Worm (Caenorhabditis elegans): ENCODE measurements around the gene crn-3.

The crn-3 gene

DNA sequence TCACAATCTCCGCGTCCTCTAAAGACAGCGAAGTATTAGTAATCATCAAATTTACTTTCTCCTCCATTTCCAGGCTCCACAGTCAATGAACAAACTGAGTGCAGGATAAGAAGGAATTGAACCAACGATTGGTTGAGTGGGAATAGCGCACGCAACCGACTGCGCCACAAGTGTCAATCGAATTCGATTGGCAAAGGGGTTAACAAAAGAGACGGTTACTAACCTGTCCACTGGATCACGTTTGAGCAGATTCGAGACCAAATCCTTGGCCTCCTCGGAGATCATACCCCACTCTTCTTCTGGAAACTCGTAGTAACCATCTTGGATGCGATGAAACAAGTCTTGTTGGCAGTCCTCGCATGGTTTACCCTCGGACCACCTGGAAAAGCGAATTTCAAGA, 42.6 kb upstream of the crn-3 start (continued):
- no peak for TF ChIP-seq tag-97 (GFP tag; IDR thresholded peaks at IDR 0.05)
- TF ChIP-seq ZK546.5 (tag; optimal IDR thresholded peaks at IDR 0.05) = no peak
- TF ChIP-seq nhr-42 (GFP tag; IDR thresholded peaks at IDR 0.05) = no peak

DNA sequence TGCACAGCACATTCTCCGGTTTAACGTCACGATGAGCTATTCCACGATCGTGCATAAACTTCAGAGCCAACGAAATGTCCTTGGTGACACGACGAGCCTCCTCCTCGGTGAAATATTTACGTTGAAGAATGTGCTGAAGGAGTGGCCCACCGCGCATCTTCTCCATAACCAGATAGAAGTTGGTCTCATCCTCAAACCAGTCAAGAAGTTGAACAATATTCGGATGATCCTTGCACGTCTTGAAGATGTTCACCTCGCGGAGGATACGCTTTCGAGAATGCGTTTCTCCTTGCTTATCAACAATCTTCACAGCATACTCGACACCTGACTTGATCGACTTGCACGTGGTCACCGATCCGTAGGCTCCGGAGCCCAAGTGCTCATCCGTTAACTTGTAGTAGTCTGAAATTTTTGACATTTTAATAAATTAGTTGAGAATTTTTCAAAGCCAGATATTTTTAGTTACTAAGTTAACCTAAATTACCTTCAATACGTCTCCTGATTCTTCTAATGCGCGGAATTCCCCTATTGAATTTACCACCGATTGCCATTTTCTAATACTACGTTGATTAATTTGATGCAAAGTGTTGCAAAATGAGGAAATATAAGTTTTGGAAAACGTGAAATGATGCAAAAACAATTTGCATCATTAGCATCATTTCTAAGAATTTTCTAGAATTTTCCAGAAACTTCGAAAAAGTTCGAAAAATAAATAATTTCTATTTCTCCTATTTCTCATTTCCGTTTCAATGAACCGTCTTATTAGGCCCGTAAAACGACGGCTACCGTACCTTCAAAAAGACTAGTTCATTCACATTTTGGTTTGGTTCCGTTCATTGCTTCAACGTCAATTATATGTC, 41.7 kb upstream of the crn-3 start:
- no peak for TF ChIP-seq arid-1 (GFP tag; conservative IDR thresholded peaks at IDR 0.05)
- TF ChIP-seq ama-1 (optimal IDR thresholded peaks at IDR 0.05) = peak; percentile 28
- peak; percentile 10; the same call in 1 of the 2 replicates for TF ChIP-seq dmd-8 (GFP tag; IDR thresholded peaks at IDR 0.05)
- TF ChIP-seq snpc-1.2 (GFP tag; IDR thresholded peaks at IDR 0.05) = peak; percentile 63; the same call in 1 of the 2 replicates
- peak; percentile 42; the same call in 1 of the 2 replicates for TF ChIP-seq dmd-9 (GFP tag; IDR thresholded peaks at IDR 0.05)
- peak; percentile 4 for TF ChIP-seq ztf-7 (tag; optimal IDR thresholded peaks at IDR 0.05)
- peak; percentile 26 for TF ChIP-seq mes-2 (tag; optimal IDR thresholded peaks at IDR 0.05; ENCODE audit: poor library complexity, severe bottlenecking)
- no peak for TF ChIP-seq lin-13 (GFP tag; optimal IDR thresholded peaks at IDR 0.05)
- TF ChIP-seq lim-7 (GFP tag; IDR thresholded peaks at IDR 0.05) = peak; percentile 21; the same call in 1 of the 2 replicates
- no peak for TF ChIP-seq hlh-11 (tag; optimal IDR thresholded peaks at IDR 0.05)
- no peak for TF ChIP-seq unc-130 (GFP tag; optimal IDR thresholded peaks at IDR 0.05)
- peak; percentile 46 for TF ChIP-seq nhr-11 (tag; optimal IDR thresholded peaks at IDR 0.05)
- TF ChIP-seq tra-1 (GFP tag; IDR thresholded peaks at IDR 0.05) = peak; percentile 41; the same call in 1 of the 2 replicates
- TF ChIP-seq mxl-3 (GFP tag; optimal IDR thresholded peaks at IDR 0.05) = peak; percentile 3
- TF ChIP-seq zfp-3 (GFP tag; conservative IDR thresholded peaks at IDR 0.05) = peak; percentile 8
- TF ChIP-seq lin-1 (GFP tag; IDR thresholded peaks at IDR 0.05) = 0 out of 2 replicates have a peak, but pooled peaks have one; percentile 18
- peak; percentile 98 for TF ChIP-seq aha-1 (tag)
- peak; percentile 29; the same call in 1 of the 2 replicates for TF ChIP-seq mdt-29 (GFP tag; IDR thresholded peaks at IDR 0.05)
- peak; percentile 35; the same call in 1 of the 2 replicates for TF ChIP-seq php-3 (GFP tag; IDR thresholded peaks at IDR 0.05)
- peak; percentile 62; the same call in 1 of the 2 replicates for TF ChIP-seq egl-43 (GFP tag; IDR thresholded peaks at IDR 0.05)
- TF ChIP-seq mep-1 (tag; optimal IDR thresholded peaks at IDR 0.05) = no peak
- TF ChIP-seq Y75B8A.6 (GFP tag; IDR thresholded peaks at IDR 0.05) = peak; percentile 37; the same call in 1 of the 2 replicates
- TF ChIP-seq nhr-48 (tag; optimal IDR thresholded peaks at IDR 0.05) = no peak
- TF ChIP-seq madf-5 (GFP tag; IDR thresholded peaks at IDR 0.05) = 0 out of 4 replicates have a peak, but pooled peaks of 1 of the 2 experiments have one; percentile 15
- peak; percentile 25; the same call in 1 of the 2 replicates for TF ChIP-seq Y48G9A.11 (GFP tag; IDR thresholded peaks at IDR 0.05)
- peak; percentile 37 for TF ChIP-seq hlh-30 (tag; optimal IDR thresholded peaks at IDR 0.05; ENCODE audit: insufficient read depth)
- peak; percentile 54; the same call in 1 of the 2 replicates for TF ChIP-seq T26A8.4 (GFP tag; IDR thresholded peaks at IDR 0.05)

DNA sequence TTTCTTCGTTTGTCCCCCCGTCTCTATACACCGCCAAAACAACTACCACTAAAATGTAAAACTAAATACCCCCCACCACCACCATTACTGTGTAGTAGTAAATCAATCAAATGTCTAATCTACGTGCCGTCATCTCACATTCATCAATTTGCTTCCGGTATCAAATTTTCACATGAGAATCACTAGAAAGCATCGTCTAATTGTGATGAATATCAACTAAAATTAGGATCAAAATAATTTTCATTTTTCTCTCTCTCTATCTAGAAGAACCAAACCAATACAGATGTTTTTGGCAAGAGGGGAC, 41.1 kb upstream of the crn-3 start:
- TF ChIP-seq mep-1 (tag; optimal IDR thresholded peaks at IDR 0.05) (peak; percentile 18), ama-1 (optimal IDR thresholded peaks at IDR 0.05) (peak; percentile 57), T20F7.1 (GFP tag; optimal IDR thresholded peaks at IDR 0.05) (peak; percentile 39), spr-1 (tag; optimal IDR thresholded peaks at IDR 0.05) (no peak), lsy-2 (tag; optimal IDR thresholded peaks at IDR 0.05) (peak in 1 of 2 experiments; percentile 19), nhr-77 (tag; optimal IDR thresholded peaks at IDR 0.05) (peak; percentile 22), nhr-25 (tag; optimal IDR thresholded peaks at IDR 0.05; ENCODE audit: borderline replicate concordance, insufficient read depth) (peak; percentile 20), unc-62 (GFP tag; optimal IDR thresholded peaks at IDR 0.05 in 1 of 2) (peak in 1 of 2 experiments; percentile 69), unc-62 (tag; optimal IDR thresholded peaks at IDR 0.05) (no peak), gei-8 (GFP tag; optimal IDR thresholded peaks at IDR 0.05) (no peak), lin-13 (GFP tag; optimal IDR thresholded peaks at IDR 0.05) (peak; percentile 21), nhr-41 (GFP tag; IDR thresholded peaks at IDR 0.05) (no peak)

All from whole organism, L4 larva.